Fruit fly (Drosophila melanogaster) whole organism, embryonic: ENCODE measurements around the gene CG31268.

ENCODE experiments used
- Bteb2 ChIP-seq: fragments of 200-800 bp; sonication (Bioruptor generic); optimal IDR thresholded peaks from 2 replicates; lab custom pipeline; 2016; ENCODE audit warnings: missing biosample characterization, missing genetic modification characterization
- CG10431 ChIP-seq: fragments of 200-800 bp; sonication (Bioruptor generic); optimal IDR thresholded peaks from 3 replicates; lab custom pipeline; 2018; ENCODE audit warnings: missing biosample characterization, mild to moderate bottlenecking, missing genetic modification characterization
- CG15269 ChIP-seq: fragments of 200-800 bp; sonication (Bioruptor generic); optimal IDR thresholded peaks from 2 replicates; lab custom pipeline; 2018; ENCODE audit warnings: missing biosample characterization, mild to moderate bottlenecking, missing genetic modification characterization, moderate library complexity
- CG17612 ChIP-seq: fragments of 200-800 bp; sonication (Bioruptor generic); IDR thresholded peaks from 2 replicates; pipeline ENCODE4 v1.3.6; 2022; ENCODE audit warnings: missing biosample characterization, missing genetic modification characterization
- CG18764 ChIP-seq: fragments of 200-800 bp; sonication (Bioruptor generic); optimal IDR thresholded peaks from 3 replicates; lab custom pipeline; 2016; ENCODE audit warnings: missing biosample characterization, missing genetic modification characterization
- CG3163 ChIP-seq: fragments of 200-800 bp; sonication (Bioruptor generic); optimal IDR thresholded peaks from 3 replicates; lab custom pipeline; 2016; ENCODE audit warnings: missing biosample characterization, missing genetic modification characterization
- CG3726 ChIP-seq: fragments of 200-800 bp; sonication (Bioruptor generic); IDR thresholded peaks from 3 replicates; pipeline ENCODE4, ENCODE4 v1.3.6; 2022; ENCODE audit warnings: missing biosample characterization, missing genetic modification characterization
- CG4404 ChIP-seq: fragments of 200-800 bp; sonication (Bioruptor generic); IDR thresholded peaks from 2 replicates; pipeline ENCODE4 v1.3.6; 2022; ENCODE audit warnings: missing biosample characterization, missing genetic modification characterization
- CG6654 ChIP-seq: fragments of 200-800 bp; sonication (Bioruptor generic); optimal IDR thresholded peaks from 2 replicates; lab custom pipeline; 2017; ENCODE audit warnings: missing biosample characterization, mild to moderate bottlenecking, missing genetic modification characterization
- Dad ChIP-seq: fragments of 200-800 bp; sonication (Bioruptor generic); optimal IDR thresholded peaks from 3 replicates; lab custom pipeline; 2016; ENCODE audit warnings: missing biosample characterization, missing genetic modification characterization
- Dip2 ChIP-seq: fragments of 200-800 bp; sonication (Bioruptor generic); IDR thresholded peaks from 2 replicates; pipeline ENCODE4 v1.3.6; 2022; ENCODE audit warnings: missing biosample characterization, missing genetic modification characterization
- Doc2 ChIP-seq: fragments of 200-800 bp; sonication (Bioruptor generic); IDR thresholded peaks from 2 replicates; pipeline ENCODE4 v1.3.6; 2022; ENCODE audit warnings: missing biosample characterization, missing genetic modification characterization
- Ets65A ChIP-seq: fragments of 200-800 bp; sonication (Bioruptor generic); peaks from one replicate; lab custom pipeline; 2016; ENCODE audit warnings: missing biosample characterization, missing genetic modification characterization
- HLH54F ChIP-seq: fragments of 200-800 bp; sonication (Bioruptor generic); optimal IDR thresholded peaks from 3 replicates; lab custom pipeline; 2016; ENCODE audit warnings: missing biosample characterization, missing genetic modification characterization
- HmgZ ChIP-seq: fragments of 200-800 bp; sonication (Bioruptor generic); optimal IDR thresholded peaks from 2 replicates; lab custom pipeline; 2018; ENCODE audit warnings: missing biosample characterization, mild to moderate bottlenecking, missing genetic modification characterization
- Jarid2 ChIP-seq: fragments of 200-800 bp; sonication (Bioruptor generic); optimal IDR thresholded peaks from 3 replicates; lab custom pipeline; 2017; ENCODE audit warnings: mild to moderate bottlenecking, missing biosample characterization, missing genetic modification reagents, missing genetic modification characterization
- MTF-1 ChIP-seq: fragments of 200-800 bp; sonication (Bioruptor generic); optimal IDR thresholded peaks from 2 replicates; lab custom pipeline; 2018; ENCODE audit warnings: missing biosample characterization, mild to moderate bottlenecking, missing genetic modification characterization, borderline replicate concordance
- Mes4 ChIP-seq: fragments of 200-800 bp; sonication (Bioruptor generic); optimal IDR thresholded peaks from 2 replicates; lab custom pipeline; 2016; ENCODE audit warnings: missing biosample characterization, missing genetic modification characterization
- Mrtf ChIP-seq: fragments of 200-800 bp; sonication (Bioruptor generic); IDR thresholded peaks from 3 replicates; pipeline ENCODE4 v1.3.6; 2022; ENCODE audit warnings: missing biosample characterization, missing genetic modification characterization
- NfI ChIP-seq: fragments of 200-800 bp; sonication (Bioruptor generic); optimal IDR thresholded peaks from 3 replicates; lab custom pipeline; 2018; ENCODE audit warnings: missing biosample characterization, mild to moderate bottlenecking, missing genetic modification characterization, moderate library complexity
- Oli ChIP-seq: fragments of 200-800 bp; sonication (Bioruptor generic); optimal IDR thresholded peaks from 2 replicates; lab custom pipeline; 2018; ENCODE audit warnings: missing biosample characterization, mild to moderate bottlenecking, missing genetic modification characterization, moderate library complexity
- Sox102F ChIP-seq: fragments of 200-800 bp; sonication (Bioruptor generic); optimal IDR thresholded peaks from 2 replicates; lab custom pipeline; 2018; ENCODE audit warnings: missing biosample characterization, mild to moderate bottlenecking, missing genetic modification characterization, moderate library complexity
- Sry-β ChIP-seq: fragments of 200-800 bp; sonication (Bioruptor generic); optimal IDR thresholded peaks from 2 replicates; lab custom pipeline; 2018; ENCODE audit warnings: missing biosample characterization, mild to moderate bottlenecking, missing genetic modification characterization, moderate library complexity
- Xrp1 ChIP-seq: fragments of 200-800 bp; sonication (Bioruptor generic); IDR thresholded peaks from 2 replicates; pipeline ENCODE4 v1.3.6; 2022; ENCODE audit warnings: missing biosample characterization, missing genetic modification characterization
- ab ChIP-seq: fragments of 200-800 bp; sonication (Bioruptor generic); optimal IDR thresholded peaks from 2 replicates; lab custom pipeline; 2016; ENCODE audit warnings: missing biosample characterization, missing genetic modification characterization
- al ChIP-seq: fragments of 200-800 bp; sonication (Bioruptor generic); IDR thresholded peaks from 2 replicates; pipeline ENCODE4 v1.3.6; 2022; ENCODE audit warnings: missing biosample characterization, missing genetic modification characterization
- ato ChIP-seq: fragments of 200-800 bp; sonication (Bioruptor generic); IDR thresholded peaks from 2 replicates; pipeline ENCODE4 v1.3.6; 2022; ENCODE audit warnings: missing biosample characterization, missing genetic modification characterization; ENCODE audit not compliant: partially characterized antibody
- bcd ChIP-seq: fragments of 200-800 bp; sonication (Bioruptor generic); optimal IDR thresholded peaks from 2 replicates; lab custom pipeline; 2017; ENCODE audit warnings: missing biosample characterization, mild to moderate bottlenecking, missing genetic modification characterization
- crc ChIP-seq: fragments of 200-800 bp; sonication (Bioruptor generic); optimal IDR thresholded peaks from 2 replicates; lab custom pipeline; 2016; ENCODE audit warnings: missing biosample characterization, missing genetic modification characterization
- da ChIP-seq: fragments of 200-800 bp; sonication (Bioruptor generic); optimal IDR thresholded peaks from 2 replicates; lab custom pipeline; 2016; ENCODE audit warnings: missing biosample characterization, missing genetic modification characterization
- disco-r ChIP-seq: fragments of 200-800 bp; sonication (Bioruptor generic); optimal IDR thresholded peaks from 2 replicates; lab custom pipeline; 2016; ENCODE audit warnings: missing biosample characterization, missing genetic modification characterization
- dysf ChIP-seq: fragments of 200-800 bp; sonication (Bioruptor generic); IDR thresholded peaks from 3 replicates; pipeline ENCODE4 v1.3.6; 2022; ENCODE audit warnings: missing biosample characterization, missing genetic modification characterization
- grau ChIP-seq: fragments of 200-800 bp; optimal IDR thresholded peaks from 3 replicates; lab custom pipeline; 2019; ENCODE audit warnings: missing biosample characterization, mild to moderate bottlenecking, missing genetic modification characterization, moderate library complexity
- her ChIP-seq: fragments of 200-800 bp; sonication (Bioruptor generic); optimal IDR thresholded peaks from 2 replicates; lab custom pipeline; 2016; ENCODE audit warnings: missing biosample characterization, missing genetic modification characterization
- insv ChIP-seq, 2 experiments: fragments of 200-800 bp; sonication (Bioruptor generic); optimal IDR thresholded peaks; 3 replicates each; lab custom pipeline; 2016 to 2018; ENCODE audit warnings: missing biosample characterization in 2 of 2, missing genetic modification characterization in 2 of 2
- lab ChIP-seq: fragments of 200-800 bp; sonication (Bioruptor generic); optimal IDR thresholded peaks from 3 replicates; lab custom pipeline; 2017; ENCODE audit warnings: missing biosample characterization, missing genetic modification characterization, mild to moderate bottlenecking, moderate library complexity, missing genetic modification reagents
- maf-S ChIP-seq: fragments of 200-800 bp; sonication (Bioruptor generic); optimal IDR thresholded peaks from 2 replicates; lab custom pipeline; 2016; ENCODE audit warnings: missing biosample characterization, missing genetic modification characterization
- mirr ChIP-seq: fragments of 200-800 bp; sonication (Bioruptor generic); optimal IDR thresholded peaks from 3 replicates; lab custom pipeline; 2018; ENCODE audit warnings: missing biosample characterization, mild to moderate bottlenecking, missing genetic modification characterization
- nerfin-2 ChIP-seq: fragments of 200-800 bp; sonication (Bioruptor generic); IDR thresholded peaks from 2 replicates; pipeline ENCODE4 v1.3.6; 2022; ENCODE audit warnings: missing biosample characterization, missing genetic modification characterization; ENCODE audit not compliant: partially characterized antibody
- nom ChIP-seq: fragments of 200-800 bp; sonication (Bioruptor generic); optimal IDR thresholded peaks from 2 replicates; lab custom pipeline; 2017; ENCODE audit warnings: missing biosample characterization, missing genetic modification characterization, mild to moderate bottlenecking, moderate library complexity, missing genetic modification reagents
- ranshi ChIP-seq: fragments of 200-800 bp; sonication (Bioruptor generic); IDR thresholded peaks from 2 replicates; pipeline ENCODE4 v1.3.6; 2022; ENCODE audit warnings: missing biosample characterization, missing genetic modification characterization
- ro ChIP-seq: fragments of 200-800 bp; sonication (Bioruptor generic); IDR thresholded peaks from 2 replicates; pipeline ENCODE4 v1.3.6; 2022; ENCODE audit warnings: missing biosample characterization, missing genetic modification characterization
- run ChIP-seq: fragments of 200-800 bp; sonication (Bioruptor generic); optimal IDR thresholded peaks from 3 replicates; lab custom pipeline; 2018; ENCODE audit warnings: missing biosample characterization, mild to moderate bottlenecking, missing genetic modification characterization
- scrt ChIP-seq: fragments of 200-800 bp; sonication (Bioruptor generic); optimal IDR thresholded peaks from 2 replicates; lab custom pipeline; 2018; ENCODE audit warnings: missing biosample characterization, mild to moderate bottlenecking, missing genetic modification characterization, moderate library complexity
- sug ChIP-seq: fragments of 200-800 bp; optimal IDR thresholded peaks from 2 replicates; lab custom pipeline; 2019; ENCODE audit warnings: missing biosample characterization, mild to moderate bottlenecking, missing genetic modification characterization, moderate library complexity
- tap ChIP-seq: fragments of 200-800 bp; optimal IDR thresholded peaks from 3 replicates; lab custom pipeline; 2019; ENCODE audit warnings: missing biosample characterization, mild to moderate bottlenecking, missing genetic modification characterization, moderate library complexity
- tll ChIP-seq, 2 experiments: fragments of 200-800 bp in 1 of 2; fragments of >200 bp in 1 of 2; sonication (Bioruptor generic) in 1 of 2; optimal IDR thresholded peaks; 2 replicates each; lab custom pipeline; 2017 to 2019; ENCODE audit warnings: missing biosample characterization in 2 of 2, missing genetic modification characterization in 2 of 2, mild to moderate bottlenecking in 1 of 2, moderate library complexity in 1 of 2
- toy ChIP-seq: fragments of 200-800 bp; sonication (Bioruptor generic); IDR thresholded peaks from 2 replicates; pipeline ENCODE4 v1.3.6; 2022; ENCODE audit warnings: missing biosample characterization, missing genetic modification characterization
- vfl ChIP-seq: fragments of 200-800 bp; sonication (Bioruptor generic); optimal IDR thresholded peaks from 2 replicates; lab custom pipeline; 2016; ENCODE audit warnings: missing biosample characterization, missing genetic modification characterization

CG31268 gene

dm6 chr3R:17053415-17054177, 22.0 kb downstream of the CG31268 start, which contains the start of gene Dad (continued):
- TF ChIP-seq nom (GFP tag; lab: Kevin White, UChicago) (peak; percentile 69), Bteb2 (GFP tag; lab: Kevin White, UChicago) (no peak), run (tag; lab: Kevin White, UChicago) (no peak), CG18764 (GFP tag; lab: Kevin White, UChicago) (no peak), Jarid2 (peak; percentile 94), scrt (GFP tag; lab: Kevin White, UChicago) (peak; percentile 44), maf-S (GFP tag; lab: Kevin White, UChicago) (no peak), lab (GFP tag; lab: Kevin White, UChicago) (peak; percentile 43), mirr (GFP tag; lab: Kevin White, UChicago) (peak; percentile 3), CG10431 (GFP tag; lab: Kevin White, UChicago) (no peak), dysf (no peak), CG15269 (peak; percentile 17), da (no peak), HLH54F (no peak), tap (tag; lab: Kevin White, UChicago) (no peak), sug (tag; lab: Kevin White, UChicago) (no peak), Ets65A (GFP tag; lab: Kevin White, UChicago) (no peak), ab (GFP tag; lab: Kevin White, UChicago) (peak; percentile 16), her (GFP tag; lab: Kevin White, UChicago) (peak; percentile 24), ato (no peak; the same call in 1 of the 2 replicates), toy (GFP tag; lab: Robert Waterston, UW) (no peak), Dad (GFP tag; lab: Kevin White, UChicago) (peak; percentile 53), ro (GFP tag; lab: Robert Waterston, UW) (no peak), insv (GFP tag; optimal IDR thresholded peaks at IDR 0.05; lab: Kevin White, UChicago) (no peak), CG17612 (no peak), Oli (no peak), CG3163 (GFP tag; lab: Kevin White, UChicago) (peak; percentile 34), tll (GFP tag; optimal IDR thresholded peaks at IDR 0.05; lab: Kevin White, UChicago) (no peak), nerfin-2 (GFP tag; lab: Robert Waterston, UW) (no peak), HmgZ (tag; lab: Kevin White, UChicago) (peak; percentile 33), Dip2 (GFP tag; lab: Robert Waterston, UW) (no peak), CG6654 (no peak), crc (GFP tag; lab: Kevin White, UChicago) (no peak), Mes4 (GFP tag; lab: Kevin White, UChicago) (no peak), ranshi (GFP tag; lab: Robert Waterston, UW) (no peak; the same call in 1 of the 2 replicates), Doc2 (GFP tag; lab: Robert Waterston, UW) (no peak), MTF-1 (GFP tag; lab: Kevin White, UChicago) (peak; percentile 67), al (GFP tag; lab: Robert Waterston, UW) (no peak), grau (tag; lab: Kevin White, UChicago) (no peak), Sry-β (GFP tag; lab: Kevin White, UChicago) (no peak), Mrtf (GFP tag; lab: Robert Waterston, UW) (no peak), Sox102F (GFP tag; lab: Kevin White, UChicago) (no peak), disco-r (GFP tag; lab: Kevin White, UChicago) (no peak), bcd (GFP tag; lab: Kevin White, UChicago) (no peak), CG4404 (no peak), NfI (GFP tag; lab: Kevin White, UChicago) (no peak), Xrp1 (no peak), CG3726 (GFP tag; lab: Robert Waterston, UW) (no peak), vfl (GFP tag; lab: Kevin White, UChicago) (no peak)
